Worm (Caenorhabditis elegans): ENCODE data around the gene rha-1.

ce11 chrII:8853960-8854359 lies 29.5 kb downstream of the rha-1 start:
- TF ChIP-seq pha-4 (tag; optimal IDR thresholded peaks at IDR 0.05) (no peak), K09A11.1 (tag; optimal IDR thresholded peaks at IDR 0.05; ENCODE audit: insufficient read depth) (no peak), ama-1 (optimal IDR thresholded peaks at IDR 0.05) (no peak), sox-2 (GFP tag; IDR thresholded peaks at IDR 0.05) (no peak), hlh-30 (tag; optimal IDR thresholded peaks at IDR 0.05; ENCODE audit: insufficient read depth) (no peak), dve-1 (tag; optimal IDR thresholded peaks at IDR 0.05) (no peak), che-1 (tag; optimal IDR thresholded peaks at IDR 0.05) (no peak), ceh-18 (tag; optimal IDR thresholded peaks at IDR 0.05) (no peak), ceh-24 (tag; optimal IDR thresholded peaks at IDR 0.05) (no peak), ceh-6 (GFP tag; optimal IDR thresholded peaks at IDR 0.05) (no peak), pqm-1 (tag; optimal IDR thresholded peaks at IDR 0.05) (no peak), ceh-14 (tag; optimal IDR thresholded peaks at IDR 0.05) (no peak), tbx-2 (tag; optimal IDR thresholded peaks at IDR 0.05) (no peak), ceh-9 (tag; optimal IDR thresholded peaks at IDR 0.05) (no peak)

All from whole organism, late embryonic.